Fruit fly (Drosophila melanogaster) whole organism, adult: ENCODE results near the gene dco.

Source experiments
- CG11617 ChIP-seq: fragments of 200-800 bp; sonication (Bioruptor generic); optimal IDR thresholded peaks from 2 replicates; lab custom pipeline; 2017; ENCODE audit warnings: mild to moderate bottlenecking, missing biosample characterization, missing genetic modification reagents, missing genetic modification characterization
- CG5204 ChIP-seq: fragments of 200-800 bp; sonication (Bioruptor generic); optimal IDR thresholded peaks from 2 replicates; lab custom pipeline; 2016; ENCODE audit warnings: missing biosample characterization, missing genetic modification characterization
- CG7045 ChIP-seq: fragments of 200-800 bp; sonication (Bioruptor generic); optimal IDR thresholded peaks from 2 replicates; lab custom pipeline; 2017; ENCODE audit warnings: missing biosample characterization, mild to moderate bottlenecking, missing genetic modification characterization
- kay ChIP-seq: fragments of 200-800 bp; sonication (Bioruptor generic); peaks from one replicate; lab custom pipeline; 2016; ENCODE audit warnings: missing biosample characterization, missing genetic modification characterization, borderline replicate concordance
- toe ChIP-seq: fragments of 200-800 bp; sonication (Bioruptor generic); optimal IDR thresholded peaks from 2 replicates; lab custom pipeline; 2016; ENCODE audit warnings: missing biosample characterization, missing genetic modification characterization

DNA sequence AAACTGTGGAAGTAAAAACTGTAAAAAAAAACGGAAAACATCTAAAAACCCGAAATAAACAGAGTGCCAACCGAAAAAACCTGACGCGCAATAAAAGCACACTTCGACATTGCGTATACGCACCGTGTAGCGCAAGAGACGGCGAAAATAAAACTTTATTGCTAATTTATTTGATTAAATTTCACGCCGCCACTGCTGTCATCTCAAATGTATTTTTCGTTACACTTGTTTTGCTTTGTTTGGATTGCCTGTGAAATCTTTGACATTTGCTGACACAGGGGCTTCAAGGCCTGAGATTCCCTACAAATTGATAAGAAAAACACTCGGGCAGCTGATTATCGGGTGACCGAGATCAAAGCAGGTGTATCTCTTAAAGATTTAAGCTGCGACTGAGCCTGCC, 40.2 kb downstream of the dco start:
- no peak for TF ChIP-seq CG11617 (GFP tag; lab: Kevin White, UChicago)
- TF ChIP-seq CG5204, result no peak
- no peak for TF ChIP-seq toe (GFP tag; lab: Kevin White, UChicago)
- TF ChIP-seq kay (GFP tag; lab: Kevin White, UChicago), result no peak
- TF ChIP-seq CG7045 (GFP tag; lab: Kevin White, UChicago), result no peak
